Fruit fly (Drosophila melanogaster) whole organism, embryonic: Measurements from ENCODE around the gene Alg12.

ENCODE experiments used
- Abd-B ChIP-seq: fragments of 200-800 bp; sonication (Bioruptor generic); optimal IDR thresholded peaks from 2 replicates; lab custom pipeline; 2018; ENCODE audit warnings: missing biosample characterization, mild to moderate bottlenecking, missing genetic modification characterization, moderate library complexity
- Ada2b ChIP-seq: fragments of 200-800 bp; sonication (Bioruptor generic); IDR thresholded peaks from 2 replicates; pipeline ENCODE4 v1.3.6; 2022; ENCODE audit warnings: missing biosample characterization, missing genetic modification characterization
- BtbVII ChIP-seq: fragments of 200-800 bp; sonication (Bioruptor generic); optimal IDR thresholded peaks from 3 replicates; lab custom pipeline; 2017; ENCODE audit warnings: missing biosample characterization, mild to moderate bottlenecking, missing genetic modification characterization
- CG1024 ChIP-seq: fragments of 200-800 bp; sonication (Bioruptor generic); IDR thresholded peaks from 2 replicates; pipeline ENCODE4 v1.3.6; 2022; ENCODE audit warnings: missing biosample characterization, missing genetic modification characterization
- CG10959 ChIP-seq: fragments of 200-800 bp; sonication (Bioruptor generic); IDR thresholded peaks from 2 replicates; pipeline ENCODE4 v1.3.6; 2022; ENCODE audit warnings: missing biosample characterization, missing genetic modification characterization
- CG11085 ChIP-seq: fragments of 200-800 bp; sonication (Bioruptor generic); IDR thresholded peaks from 2 replicates; pipeline ENCODE4 v1.3.6; 2022; ENCODE audit warnings: missing biosample characterization, missing genetic modification characterization
- CG12744 ChIP-seq: fragments of 200-800 bp; sonication (Bioruptor generic); optimal IDR thresholded peaks from 2 replicates; lab custom pipeline; 2016; ENCODE audit warnings: missing biosample characterization, missing genetic modification characterization
- CG13123 ChIP-seq: fragments of 200-800 bp; sonication (Bioruptor generic); optimal IDR thresholded peaks from 2 replicates; lab custom pipeline; 2016; ENCODE audit warnings: missing biosample characterization, missing genetic modification characterization
- CG15073 ChIP-seq: fragments of 200-800 bp; sonication (Bioruptor generic); optimal IDR thresholded peaks from 2 replicates; lab custom pipeline; 2016; ENCODE audit warnings: missing biosample characterization, missing genetic modification characterization
- CG1647 ChIP-seq: fragments of 200-800 bp; sonication (Bioruptor generic); optimal IDR thresholded peaks from 3 replicates; lab custom pipeline; 2016; ENCODE audit warnings: missing biosample characterization, missing genetic modification characterization
- CG17385 ChIP-seq: fragments of 200-800 bp; sonication (Bioruptor generic); optimal IDR thresholded peaks from 3 replicates; lab custom pipeline; 2018; ENCODE audit warnings: missing biosample characterization, mild to moderate bottlenecking, missing genetic modification characterization
- CG2202 ChIP-seq: fragments of 200-800 bp; sonication (Bioruptor generic); optimal IDR thresholded peaks from 2 replicates; lab custom pipeline; 2018; ENCODE audit warnings: missing biosample characterization, mild to moderate bottlenecking, missing genetic modification characterization
- CG30020 ChIP-seq: fragments of 200-800 bp; optimal IDR thresholded peaks from 2 replicates; lab custom pipeline; 2019; ENCODE audit warnings: missing biosample characterization, mild to moderate bottlenecking, missing genetic modification characterization, moderate library complexity
- CG30431 ChIP-seq: fragments of 200-800 bp; sonication (Bioruptor generic); optimal IDR thresholded peaks from 2 replicates; lab custom pipeline; 2017; ENCODE audit warnings: missing biosample characterization, missing genetic modification characterization
- CG43689 ChIP-seq: fragments of 200-800 bp; sonication (Bioruptor generic); IDR thresholded peaks from 2 replicates; pipeline ENCODE4 v1.3.6; 2022; ENCODE audit warnings: missing biosample characterization, missing genetic modification characterization
- CG4404 ChIP-seq: fragments of 200-800 bp; sonication (Bioruptor generic); IDR thresholded peaks from 2 replicates; pipeline ENCODE4 v1.3.6; 2022; ENCODE audit warnings: missing biosample characterization, missing genetic modification characterization
- CG4424 ChIP-seq: fragments of 200-800 bp; sonication (Bioruptor generic); optimal IDR thresholded peaks from 3 replicates; lab custom pipeline; 2016; ENCODE audit warnings: missing biosample characterization, missing genetic modification characterization
- CG4820 ChIP-seq: fragments of 200-800 bp; sonication (Bioruptor generic); optimal IDR thresholded peaks from 3 replicates; lab custom pipeline; 2016; ENCODE audit warnings: missing biosample characterization, missing genetic modification characterization
- CG6765 ChIP-seq: fragments of 200-800 bp; sonication (Bioruptor generic); optimal IDR thresholded peaks from 3 replicates; lab custom pipeline; 2017; ENCODE audit warnings: missing biosample characterization, mild to moderate bottlenecking, missing genetic modification characterization
- CG7786 ChIP-seq: fragments of 200-800 bp; sonication (Bioruptor generic); optimal IDR thresholded peaks from 2 replicates; lab custom pipeline; 2016; ENCODE audit warnings: missing biosample characterization, missing genetic modification characterization
- CG8765 ChIP-seq: fragments of 200-800 bp; sonication (Bioruptor generic); IDR thresholded peaks from 2 replicates; pipeline ENCODE4 v1.3.6; 2022; ENCODE audit warnings: missing biosample characterization, missing genetic modification characterization
- Camta ChIP-seq: fragments of 200-800 bp; sonication (Bioruptor generic); optimal IDR thresholded peaks from 2 replicates; lab custom pipeline; 2016; ENCODE audit warnings: missing biosample characterization, missing genetic modification characterization
- D19B ChIP-seq: fragments of 200-800 bp; sonication (Bioruptor generic); optimal IDR thresholded peaks from 2 replicates; lab custom pipeline; 2017; ENCODE audit warnings: missing biosample characterization, mild to moderate bottlenecking, missing genetic modification characterization
- Dip3 ChIP-seq: fragments of 200-800 bp; sonication (Bioruptor generic); optimal IDR thresholded peaks from 3 replicates; lab custom pipeline; 2016; ENCODE audit warnings: missing biosample characterization, missing genetic modification characterization
- Dref ChIP-seq: fragments of 200-800 bp; sonication (Bioruptor generic); IDR thresholded peaks from 2 replicates; pipeline ENCODE4 v1.3.6; 2022; ENCODE audit warnings: missing biosample characterization, missing genetic modification characterization
- Eip74EF ChIP-seq, 2 experiments: fragments of 200-800 bp in 1 of 2; fragments of >200 bp in 1 of 2; sonication (Bioruptor generic) in 1 of 2; optimal IDR thresholded peaks; 2 replicates each; lab custom pipeline; 2017 to 2019; ENCODE audit warnings: missing biosample characterization in 2 of 2, missing genetic modification characterization in 2 of 2, mild to moderate bottlenecking in 1 of 2, moderate library complexity in 1 of 2
- Ets65A ChIP-seq: fragments of 200-800 bp; sonication (Bioruptor generic); peaks from one replicate; lab custom pipeline; 2016; ENCODE audit warnings: missing biosample characterization, missing genetic modification characterization
- Ets97D ChIP-seq: fragments of 200-800 bp; sonication (Bioruptor generic); optimal IDR thresholded peaks from 3 replicates; lab custom pipeline; 2016; ENCODE audit warnings: missing biosample characterization, missing genetic modification characterization
- Fer3 ChIP-seq: fragments of 200-800 bp; sonication (Bioruptor generic); optimal IDR thresholded peaks from 2 replicates; lab custom pipeline; 2018; ENCODE audit warnings: missing biosample characterization, mild to moderate bottlenecking, missing genetic modification characterization, moderate library complexity
- H2.0 ChIP-seq: fragments of 200-800 bp; sonication (Bioruptor generic); IDR thresholded peaks from 2 replicates; pipeline ENCODE4 v1.3.6; 2022; ENCODE audit warnings: missing biosample characterization, missing genetic modification characterization
- HLH3B ChIP-seq: fragments of 200-800 bp; sonication (Bioruptor generic); IDR thresholded peaks from 2 replicates; pipeline ENCODE4 v1.3.6; 2022; ENCODE audit warnings: missing biosample characterization, missing genetic modification characterization
- HmgD ChIP-seq: fragments of 200-800 bp; sonication (Bioruptor generic); optimal IDR thresholded peaks from 3 replicates; lab custom pipeline; 2016; ENCODE audit warnings: missing biosample characterization, missing genetic modification characterization
- Myb ChIP-seq: fragments of 200-800 bp; sonication (Bioruptor generic); optimal IDR thresholded peaks from 2 replicates; lab custom pipeline; 2016; ENCODE audit warnings: missing biosample characterization, missing genetic modification characterization
- NC2α ChIP-seq: fragments of 200-800 bp; sonication (Bioruptor generic); optimal IDR thresholded peaks from 2 replicates; lab custom pipeline; 2016; ENCODE audit warnings: missing biosample characterization, missing genetic modification characterization
- NFAT ChIP-seq: fragments of 200-800 bp; sonication (Bioruptor generic); IDR thresholded peaks from 2 replicates; pipeline ENCODE4 v1.3.6; 2022; ENCODE audit warnings: missing biosample characterization, missing genetic modification characterization
- Opbp ChIP-seq: fragments of 200-800 bp; sonication (Bioruptor generic); IDR thresholded peaks from 3 replicates; pipeline ENCODE4 v1.3.6; 2022; ENCODE audit warnings: missing biosample characterization, missing genetic modification characterization; ENCODE audit not compliant: partially characterized antibody
- Ptx1 ChIP-seq: fragments of 200-800 bp; sonication (Bioruptor generic); IDR thresholded peaks from 2 replicates; pipeline ENCODE4 v1.3.6; 2022; ENCODE audit warnings: missing biosample characterization, missing genetic modification characterization
- TFAM ChIP-seq: fragments of 200-800 bp; sonication (Bioruptor generic); optimal IDR thresholded peaks from 2 replicates; lab custom pipeline; 2017; ENCODE audit warnings: missing biosample characterization, missing genetic modification characterization, inconsistent platforms
- al ChIP-seq: fragments of 200-800 bp; sonication (Bioruptor generic); IDR thresholded peaks from 2 replicates; pipeline ENCODE4 v1.3.6; 2022; ENCODE audit warnings: missing biosample characterization, missing genetic modification characterization
- az2 ChIP-seq: fragments of 200-800 bp; sonication (Bioruptor generic); optimal IDR thresholded peaks from 3 replicates; lab custom pipeline; 2016; ENCODE audit warnings: missing biosample characterization, missing genetic modification characterization
- ci ChIP-seq: fragments of 200-800 bp; sonication (Bioruptor generic); IDR thresholded peaks from 3 replicates; pipeline ENCODE4 v1.3.6; 2022; ENCODE audit warnings: missing biosample characterization, missing genetic modification characterization
- crc ChIP-seq: fragments of 200-800 bp; sonication (Bioruptor generic); optimal IDR thresholded peaks from 2 replicates; lab custom pipeline; 2016; ENCODE audit warnings: missing biosample characterization, missing genetic modification characterization
- croc ChIP-seq: fragments of 200-800 bp; sonication (Bioruptor generic); conservative IDR thresholded peaks from 3 replicates; pipeline ENCODE4 v1.3.6; 2022; ENCODE audit warnings: missing biosample characterization, missing genetic modification characterization
- dmrt11E ChIP-seq: fragments of 200-800 bp; sonication (Bioruptor generic); optimal IDR thresholded peaks from 3 replicates; lab custom pipeline; 2018; ENCODE audit warnings: missing biosample characterization, mild to moderate bottlenecking, missing genetic modification characterization, moderate library complexity
- fd102C ChIP-seq: fragments of 200-800 bp; sonication (Bioruptor generic); optimal IDR thresholded peaks from 2 replicates; lab custom pipeline; 2018; ENCODE audit warnings: missing biosample characterization, mild to moderate bottlenecking, missing genetic modification characterization, moderate library complexity
- fu2 ChIP-seq: fragments of 200-800 bp; sonication (Bioruptor generic); optimal IDR thresholded peaks from 2 replicates; lab custom pipeline; 2016; ENCODE audit warnings: missing biosample characterization, missing genetic modification characterization
- gcm2 ChIP-seq: fragments of 200-800 bp; sonication (Bioruptor generic); optimal IDR thresholded peaks from 2 replicates; lab custom pipeline; 2016; ENCODE audit warnings: missing biosample characterization, missing genetic modification characterization
- gem ChIP-seq: fragments of 200-800 bp; sonication (Bioruptor generic); optimal IDR thresholded peaks from 2 replicates; lab custom pipeline; 2019; ENCODE audit warnings: missing biosample characterization, mild to moderate bottlenecking, missing genetic modification characterization, moderate library complexity
- pzg ChIP-seq: fragments of 200-800 bp; sonication (Bioruptor generic); optimal IDR thresholded peaks from 3 replicates; lab custom pipeline; 2018; ENCODE audit warnings: missing biosample characterization, mild to moderate bottlenecking, missing genetic modification characterization, moderate library complexity
- sna ChIP-seq: fragments of 200-800 bp; sonication (Bioruptor generic); IDR thresholded peaks from 2 replicates; pipeline ENCODE4 v1.3.6; 2022; ENCODE audit warnings: missing biosample characterization, missing genetic modification characterization; ENCODE audit not compliant: partially characterized antibody
- z ChIP-seq: fragments of 200-800 bp; sonication (Bioruptor generic); IDR thresholded peaks from 3 replicates; pipeline ENCODE4 v1.3.6; 2022; ENCODE audit warnings: missing biosample characterization, missing genetic modification characterization
- zf30C ChIP-seq: fragments of 200-800 bp; sonication (Bioruptor generic); optimal IDR thresholded peaks from 3 replicates; lab custom pipeline; 2018; ENCODE audit warnings: missing biosample characterization, mild to moderate bottlenecking, missing genetic modification characterization

Alg12 gene

DNA sequence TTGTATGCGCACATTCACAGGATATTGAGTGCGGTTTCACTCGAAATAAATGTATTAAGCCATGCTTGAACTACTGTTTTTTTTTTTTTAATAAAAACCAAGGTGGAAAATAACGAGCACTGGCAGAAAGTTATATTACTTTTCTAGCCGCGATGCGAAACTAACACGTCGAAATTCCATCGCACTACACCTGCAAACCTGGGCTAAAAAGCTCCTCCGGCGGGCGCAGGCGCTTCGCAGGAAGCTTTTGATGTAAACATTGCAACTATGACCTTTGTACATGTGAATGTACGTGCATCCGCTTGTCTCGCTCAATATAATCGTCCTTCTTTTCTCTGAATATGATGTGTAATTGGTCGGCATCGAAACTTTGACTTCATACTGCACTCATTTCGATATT lies 16.5 kb upstream of the Alg12 start, which contains the start of gene side-VII (continued):
- TF ChIP-seq Camta (GFP tag; lab: Kevin White, UChicago), result no peak
- no peak for TF ChIP-seq CG2202 (tag; lab: Kevin White, UChicago)
- no peak for TF ChIP-seq TFAM (GFP tag; lab: Kevin White, UChicago)
- no peak for TF ChIP-seq Ets97D (GFP tag; lab: Kevin White, UChicago)
- TF ChIP-seq Opbp, result no peak
- TF ChIP-seq, all 482 proteins: peak for 7

dm6 chr3R:9740713-9741112 lies 15.6 kb upstream of the Alg12 start, which contains the start of gene Pnn:
Pnn (plus strand) TSS chr3R:9740899.
- no peak for TF ChIP-seq CG7786 (GFP tag; lab: Kevin White, UChicago)
- no peak for TF ChIP-seq CG11085 (GFP tag; lab: Robert Waterston, UW)
- TF ChIP-seq croc (GFP tag; lab: Robert Waterston, UW), result no peak
- TF ChIP-seq CG12744, result no peak
- TF ChIP-seq Ets65A (GFP tag; lab: Kevin White, UChicago), result no peak
- no peak for TF ChIP-seq BtbVII (GFP tag; lab: Kevin White, UChicago)
- TF ChIP-seq CG43689, result no peak
- TF ChIP-seq ci (GFP tag; lab: Robert Waterston, UW), result no peak
- TF ChIP-seq Dip3, result no peak
- TF ChIP-seq CG4404 (GFP tag; lab: Robert Waterston, UW), result no peak
- TF ChIP-seq CG10959, result no peak
- no peak for TF ChIP-seq z (GFP tag; lab: Robert Waterston, UW)
- TF ChIP-seq CG30020 (tag; lab: Kevin White, UChicago), result peak; percentile 63
- no peak for TF ChIP-seq CG17385 (GFP tag; lab: Kevin White, UChicago)
- TF ChIP-seq sna (GFP tag; lab: Robert Waterston, UW), result peak; percentile 87
- no peak for TF ChIP-seq zf30C (GFP tag; lab: Kevin White, UChicago)
- TF ChIP-seq Myb (GFP tag; lab: Kevin White, UChicago), result no peak
- no peak for TF ChIP-seq CG4424 (GFP tag; lab: Kevin White, UChicago)
- no peak for TF ChIP-seq H2.0 (GFP tag; lab: Robert Waterston, UW)
- TF ChIP-seq dmrt11E (tag; lab: Kevin White, UChicago), result no peak
- no peak for TF ChIP-seq Eip74EF (GFP tag; optimal IDR thresholded peaks at IDR 0.05; lab: Kevin White, UChicago)
- TF ChIP-seq pzg (GFP tag; lab: Kevin White, UChicago), result peak; percentile 53
- TF ChIP-seq Ptx1, result no peak
- TF ChIP-seq D19B (GFP tag; lab: Kevin White, UChicago), result no peak
- TF ChIP-seq CG4820 (GFP tag; lab: Kevin White, UChicago), result no peak
- TF ChIP-seq CG6765 (GFP tag; lab: Kevin White, UChicago), result no peak
- no peak for TF ChIP-seq Abd-B (GFP tag; lab: Kevin White, UChicago)
- no peak for TF ChIP-seq CG1024
- TF ChIP-seq CG30431 (GFP tag; lab: Kevin White, UChicago), result no peak
- TF ChIP-seq CG1647 (GFP tag; lab: Kevin White, UChicago), result no peak
- no peak for TF ChIP-seq NC2α (GFP tag; lab: Kevin White, UChicago)
- TF ChIP-seq NFAT, result peak; percentile 30; the same call in 1 of the 2 replicates
- TF ChIP-seq al (GFP tag; lab: Robert Waterston, UW), result 0 out of 2 replicates have a peak, but pooled peaks have one; percentile 6
- TF ChIP-seq fd102C (GFP tag; lab: Kevin White, UChicago), result no peak
- TF ChIP-seq Fer3 (tag; lab: Kevin White, UChicago), result no peak
- no peak for TF ChIP-seq gcm2 (GFP tag; lab: Kevin White, UChicago)
- no peak for TF ChIP-seq CG15073
- TF ChIP-seq HmgD (GFP tag; lab: Kevin White, UChicago), result no peak
- no peak for TF ChIP-seq HLH3B (GFP tag; lab: Robert Waterston, UW)
- no peak for TF ChIP-seq Ada2b (GFP tag; lab: Robert Waterston, UW)
- peak; percentile 81 for TF ChIP-seq Dref (GFP tag; lab: Robert Waterston, UW)
- TF ChIP-seq crc, result no peak
- TF ChIP-seq CG13123 (GFP tag; lab: Kevin White, UChicago), result no peak
- no peak for TF ChIP-seq az2
- TF ChIP-seq CG8765, result no peak
- no peak for TF ChIP-seq gem (tag; lab: Kevin White, UChicago)
- no peak for TF ChIP-seq fu2
